Worm (Caenorhabditis elegans) whole organism, early embryonic: Measurements from ENCODE around the gene F42A6.6.
"Not testable (repeated sequence)": the region's sequence is repeated elsewhere in the genome, so short reads cannot be mapped to it uniquely, and the experiment has no call there.

Source experiments
- B0310.2 ChIP-seq: sonication (generic microtip); optimal IDR thresholded peaks from 2 replicates; lab custom pipeline; 2016; ENCODE audit warnings: mild to moderate bottlenecking, missing genetic modification characterization, missing compliant biosample characterization
- F13C5.2 ChIP-seq: sonication (generic microtip); optimal IDR thresholded peaks from 2 replicates; lab custom pipeline; 2017; ENCODE audit warnings: mild to moderate bottlenecking, missing genetic modification characterization, inconsistent platforms, missing compliant biosample characterization
- aly-1 ChIP-seq: sonication (generic microtip); optimal IDR thresholded peaks from 2 replicates; lab custom pipeline; 2016; ENCODE audit warnings: missing genetic modification characterization, missing compliant biosample characterization
- ama-1 ChIP-seq: fragments of 150-350 bp; optimal IDR thresholded peaks from 2 replicates; lab custom pipeline; 2014
- ceh-13 ChIP-seq: fragments of 200-800 bp; sonication (Bioruptor generic); optimal IDR thresholded peaks from 2 replicates; lab custom pipeline; 2018; ENCODE audit warnings: mild to moderate bottlenecking, missing genetic modification characterization, missing compliant biosample characterization
- ceh-36 ChIP-seq: sonication (generic microtip); optimal IDR thresholded peaks from 2 replicates; lab custom pipeline; 2016; ENCODE audit warnings: missing genetic modification characterization, inconsistent platforms, missing compliant biosample characterization
- ets-7 ChIP-seq: sonication (generic microtip); optimal IDR thresholded peaks from 2 replicates; lab custom pipeline; 2016; ENCODE audit warnings: missing genotype, missing genetic modification characterization, missing compliant biosample characterization
- flt-1 ChIP-seq: fragments of 200-800 bp; sonication (Bioruptor generic); IDR thresholded peaks from 2 replicates; pipeline ENCODE4 v1.3.6; 2022; ENCODE audit warnings: missing genetic modification characterization, missing compliant biosample characterization
- hmbx-1 ChIP-seq: sonication (generic microtip); optimal IDR thresholded peaks from 2 replicates; lab custom pipeline; 2016; ENCODE audit warnings: mild to moderate bottlenecking, missing genetic modification characterization, missing compliant biosample characterization
- hmg-4 ChIP-seq: fragments of 200-800 bp; sonication (Bioruptor generic); optimal IDR thresholded peaks from 2 replicates; lab custom pipeline; 2018; ENCODE audit warnings: mild to moderate bottlenecking, missing genetic modification characterization, missing compliant biosample characterization
- hnd-1 ChIP-seq: sonication (generic microtip); optimal IDR thresholded peaks from 2 replicates; lab custom pipeline; 2016; ENCODE audit warnings: missing genetic modification characterization, missing compliant biosample characterization
- pes-1 ChIP-seq: fragments of 200-800 bp; sonication (Bioruptor generic); IDR thresholded peaks from 2 replicates; pipeline ENCODE4 v1.3.6; 2022; ENCODE audit warnings: missing genetic modification reagents, missing genetic modification characterization, missing compliant biosample characterization
- scrt-1 ChIP-seq: fragments of 200-800 bp; sonication (Bioruptor generic); IDR thresholded peaks from 2 replicates; pipeline ENCODE4 v1.3.6; 2022; ENCODE audit warnings: missing genetic modification characterization, missing compliant biosample characterization
- sea-1 ChIP-seq: fragments of 200-800 bp; sonication (Bioruptor generic); conservative IDR thresholded peaks from 2 replicates; pipeline ENCODE4 v1.3.6; 2022; ENCODE audit warnings: missing genetic modification characterization, missing compliant biosample characterization
- tbx-11 ChIP-seq: fragments of 200-800 bp; sonication (Bioruptor generic); IDR thresholded peaks from 2 replicates; pipeline ENCODE4 v1.3.6; 2022; ENCODE audit warnings: missing genetic modification characterization, missing compliant biosample characterization
- tbx-37 ChIP-seq: fragments of 200-800 bp; sonication (Bioruptor generic); conservative IDR thresholded peaks from 2 replicates; pipeline ENCODE4 v1.3.6; 2022; ENCODE audit warnings: missing genetic modification reagents, missing genetic modification characterization, missing compliant biosample characterization
- tra-4 ChIP-seq: sonication (generic microtip); optimal IDR thresholded peaks from 2 replicates; lab custom pipeline; 2017; ENCODE audit warnings: missing genetic modification characterization, missing compliant biosample characterization

F42A6.6 gene

ce11 chrIV:3331758-3332157 lies 4.9 kb downstream of the F42A6.6 start, which contains the start of gene F42A6.5:
TSS of gene F42A6.5 (minus strand) at chrIV:3331858.
- TF ChIP-seq hmg-4 (GFP tag; lab: Kevin White, UChicago); tra-4 (tag; lab: Kevin White, UChicago); ceh-36 (tag; lab: Kevin White, UChicago): not testable (repeated sequence)

- no peak for TF ChIP-seq scrt-1 (GFP tag; lab: Robert Waterston, UW)
- TF ChIP-seq hmg-4 (GFP tag; lab: Kevin White, UChicago): peak; percentile 28
- TF ChIP-seq aly-1: no peak
- TF ChIP-seq ceh-36 (tag; lab: Kevin White, UChicago): no peak
These were observed 25.4 kb downstream of the F42A6.6 start, which contains the start of gene zip-11 for ce11 chrIV:3311243-3311642. TSS of gene zip-11 (plus strand) at chrIV:3311276.

ce11 chrIV:3310662-3311219 lies 25.9 kb downstream of the F42A6.6 start:
- TF ChIP-seq flt-1 (GFP tag; lab: Robert Waterston, UW) (no peak), B0310.2 (tag; lab: Kevin White, UChicago) (no peak), sea-1 (GFP tag; lab: Robert Waterston, UW) (no peak), aly-1 (no peak), tra-4 (tag; lab: Kevin White, UChicago) (no peak), pes-1 (GFP tag; lab: Robert Waterston, UW) (no peak), ama-1 (no peak), hnd-1 (no peak), tbx-37 (GFP tag; lab: Robert Waterston, UW) (no peak), ceh-13 (GFP tag; lab: Kevin White, UChicago) (no peak), tbx-11 (GFP tag; lab: Robert Waterston, UW) (no peak), ets-7 (no peak), ceh-36 (tag; lab: Kevin White, UChicago) (no peak), scrt-1 (GFP tag; lab: Robert Waterston, UW) (no peak)

DNA sequence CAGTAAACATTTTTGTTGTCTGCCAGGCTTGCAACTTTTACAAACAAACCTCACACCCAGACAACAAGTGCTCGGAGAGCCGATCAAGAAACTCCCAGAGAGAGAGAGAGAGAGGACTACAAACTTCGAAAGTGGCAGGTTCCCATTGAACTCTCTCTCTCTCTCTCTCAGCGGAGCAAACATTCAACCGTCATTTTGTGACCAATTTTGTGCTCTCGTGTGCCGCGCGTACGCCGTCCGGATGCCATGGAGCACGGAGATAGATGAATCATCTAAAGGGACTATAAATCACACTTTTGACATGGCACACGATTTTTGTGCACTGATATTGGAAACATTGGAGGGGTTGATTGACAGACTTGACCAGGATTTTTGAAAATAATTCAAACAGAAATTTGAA lies 27.8 kb downstream of the F42A6.6 start:
- TF ChIP-seq pes-1 (GFP tag; lab: Robert Waterston, UW): no peak
- TF ChIP-seq B0310.2 (tag; lab: Kevin White, UChicago): no peak
- TF ChIP-seq ceh-36 (tag; lab: Kevin White, UChicago): no peak
- no peak for TF ChIP-seq tbx-11 (GFP tag; lab: Robert Waterston, UW)
- no peak for TF ChIP-seq ceh-13 (GFP tag; lab: Kevin White, UChicago)
- TF ChIP-seq aly-1: no peak
- TF ChIP-seq flt-1 (GFP tag; lab: Robert Waterston, UW): no peak
- no peak for TF ChIP-seq ets-7

- no peak for TF ChIP-seq ceh-13 (GFP tag; lab: Kevin White, UChicago)
- TF ChIP-seq tra-4 (tag; lab: Kevin White, UChicago): no peak
- TF ChIP-seq hnd-1: no peak
- no peak for TF ChIP-seq aly-1
- no peak for TF ChIP-seq pes-1 (GFP tag; lab: Robert Waterston, UW)
- no peak for TF ChIP-seq scrt-1 (GFP tag; lab: Robert Waterston, UW)
- TF ChIP-seq ama-1: no peak
- no peak for TF ChIP-seq tbx-37 (GFP tag; lab: Robert Waterston, UW)
- no peak for TF ChIP-seq flt-1 (GFP tag; lab: Robert Waterston, UW)
- no peak for TF ChIP-seq sea-1 (GFP tag; lab: Robert Waterston, UW)
- no peak for TF ChIP-seq ets-7
These were observed 29.2 kb downstream of the F42A6.6 start, which contains the start of gene W08E12.9 for ce11 chrIV:3307463-3307862. TSS of gene W08E12.9 (minus strand) at chrIV:3307563.

DNA sequence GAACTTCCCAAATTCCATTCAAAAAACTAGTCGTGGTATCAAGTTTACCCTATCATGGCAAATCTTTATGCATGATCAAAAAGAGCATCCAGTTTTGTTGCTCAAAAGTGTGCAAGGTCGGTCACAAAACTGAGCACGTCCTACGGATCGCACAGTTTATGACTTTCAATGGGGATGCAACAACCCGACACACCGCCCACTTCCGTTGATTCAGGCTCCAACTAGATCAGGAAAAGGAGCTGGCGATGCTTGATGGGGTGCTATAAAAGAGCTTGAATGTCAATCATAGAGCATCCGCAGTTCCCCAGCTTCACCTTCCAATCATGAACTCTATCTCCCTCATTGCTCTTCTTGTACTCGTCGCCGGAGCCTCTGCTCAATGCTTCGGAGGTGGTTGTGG lies 31.1 kb downstream of the F42A6.6 start, which contains the start of gene W08E12.2:
TSS of gene W08E12.2 (plus strand) at position 301 of the 400 bp plus-strand sequence.
- TF ChIP-seq hmbx-1 (tag; lab: Kevin White, UChicago) (no peak), B0310.2 (tag; lab: Kevin White, UChicago) (no peak), ets-7 (no peak), ceh-36 (tag; lab: Kevin White, UChicago) (no peak), hnd-1 (no peak), pes-1 (GFP tag; lab: Robert Waterston, UW) (no peak), ceh-13 (GFP tag; lab: Kevin White, UChicago) (no peak), flt-1 (GFP tag; lab: Robert Waterston, UW) (no peak), tbx-11 (GFP tag; lab: Robert Waterston, UW) (no peak), tbx-37 (GFP tag; lab: Robert Waterston, UW) (no peak), F13C5.2 (tag; lab: Kevin White, UChicago) (no peak), scrt-1 (GFP tag; lab: Robert Waterston, UW) (no peak), ama-1 (no peak), hmg-4 (GFP tag; lab: Kevin White, UChicago) (no peak), sea-1 (GFP tag; lab: Robert Waterston, UW) (no peak), aly-1 (no peak), tra-4 (tag; lab: Kevin White, UChicago) (no peak)

DNA sequence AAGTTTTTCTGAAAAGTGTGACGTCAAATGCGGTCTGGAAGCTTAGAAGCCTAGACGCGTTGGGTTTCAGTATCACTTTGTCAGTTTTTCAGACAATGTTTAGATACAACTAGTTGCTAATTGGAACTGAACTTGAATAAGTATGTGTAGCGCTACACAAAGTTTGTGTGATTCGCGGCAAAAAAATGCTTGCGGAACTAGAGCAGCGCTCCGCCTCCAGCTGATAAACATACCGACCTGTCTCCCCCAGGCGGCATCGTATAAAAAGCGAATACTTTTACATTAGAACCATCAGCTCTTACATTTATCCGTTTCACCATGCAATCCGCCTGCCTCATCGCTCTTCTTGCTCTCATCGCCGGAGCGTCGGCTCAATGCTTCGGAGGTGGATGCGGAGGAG lies 33.0 kb downstream of the F42A6.6 start, which contains the start of gene idpp-12:
TSS of gene idpp-12 (plus strand) at position 301 of the 400 bp plus-strand sequence.
- TF ChIP-seq hnd-1; ets-7; pes-1 (GFP tag; lab: Robert Waterston, UW): not testable (repeated sequence)

DNA sequence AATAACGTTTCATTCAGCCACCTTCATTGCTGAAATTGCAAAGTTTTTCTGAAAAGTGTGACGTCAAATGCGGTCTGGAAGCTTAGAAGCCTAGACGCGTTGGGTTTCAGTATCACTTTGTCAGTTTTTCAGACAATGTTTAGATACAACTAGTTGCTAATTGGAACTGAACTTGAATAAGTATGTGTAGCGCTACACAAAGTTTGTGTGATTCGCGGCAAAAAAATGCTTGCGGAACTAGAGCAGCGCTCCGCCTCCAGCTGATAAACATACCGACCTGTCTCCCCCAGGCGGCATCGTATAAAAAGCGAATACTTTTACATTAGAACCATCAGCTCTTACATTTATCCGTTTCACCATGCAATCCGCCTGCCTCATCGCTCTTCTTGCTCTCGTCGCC lies 34.6 kb downstream of the F42A6.6 start, which contains the start of gene W08E12.4:
TSS of gene W08E12.4 (plus strand) at position 301 of the 400 bp plus-strand sequence.
- not testable (repeated sequence) for TF ChIP-seq pes-1 (GFP tag; lab: Robert Waterston, UW); scrt-1 (GFP tag; lab: Robert Waterston, UW); hnd-1
